Worm (Caenorhabditis elegans) whole organism, young adult: ENCODE results near the gene zip-7.

Experiments
- B0261.1 ChIP-seq: sonication (generic microtip); optimal IDR thresholded peaks from 2 replicates; lab custom pipeline; 2016; ENCODE audit warnings: mild to moderate bottlenecking, missing genetic modification characterization, moderate library complexity, missing compliant biosample characterization
- B0336.3 ChIP-seq: fragments of 200-800 bp; sonication (Bioruptor generic); IDR thresholded peaks from 2 replicates; pipeline ENCODE4 v1.3.6; 2022; ENCODE audit warnings: missing genetic modification characterization, missing compliant biosample characterization
- D2030.7 ChIP-seq: fragments of 200-800 bp; sonication (Bioruptor generic); IDR thresholded peaks from 2 replicates; pipeline ENCODE4 v1.3.6; 2022; ENCODE audit warnings: missing genetic modification reagents, missing genetic modification characterization, missing compliant biosample characterization
- F22D6.2 ChIP-seq: sonication (generic microtip); optimal IDR thresholded peaks from 2 replicates; lab custom pipeline; 2016; ENCODE audit warnings: mild to moderate bottlenecking, missing genetic modification characterization, missing compliant biosample characterization
- F49E8.2 ChIP-seq: sonication (generic microtip); optimal IDR thresholded peaks from 3 replicates; lab custom pipeline; 2017; ENCODE audit warnings: missing genetic modification characterization, mild to moderate bottlenecking, missing compliant biosample characterization, antibody characterized with exemption, moderate library complexity; ENCODE audit not compliant: insufficient read depth
- F52B5.7 ChIP-seq: sonication (generic microtip); optimal IDR thresholded peaks from 2 replicates; lab custom pipeline; 2016; ENCODE audit warnings: mild to moderate bottlenecking, missing genetic modification characterization, missing compliant biosample characterization
- F57A8.1 ChIP-seq: fragments of 200-800 bp; sonication (Bioruptor generic); optimal IDR thresholded peaks from 2 replicates; lab custom pipeline; 2018; ENCODE audit warnings: mild to moderate bottlenecking, missing genetic modification characterization, moderate library complexity, missing compliant biosample characterization
- F57C9.4 ChIP-seq: sonication (generic microtip); optimal IDR thresholded peaks from 2 replicates; lab custom pipeline; 2017; ENCODE audit warnings: mild to moderate bottlenecking, missing genetic modification characterization, missing compliant biosample characterization
- Y53G8AR.9 ChIP-seq: fragments of 200-800 bp; sonication (Bioruptor generic); conservative IDR thresholded peaks from 2 replicates; pipeline ENCODE4 v1.3.6; 2022; ENCODE audit warnings: missing genetic modification reagents, missing genetic modification characterization, missing compliant biosample characterization
- Y56A3A.18 ChIP-seq: fragments of 200-800 bp; sonication (Bioruptor generic); IDR thresholded peaks from 2 replicates; pipeline ENCODE4 v1.3.6; 2022; ENCODE audit warnings: missing genetic modification reagents, missing genetic modification characterization, missing compliant biosample characterization
- Y79H2A.3 ChIP-seq: fragments of 200-800 bp; sonication (Bioruptor generic); conservative IDR thresholded peaks from 2 replicates; pipeline ENCODE4 v1.3.6; 2022; ENCODE audit warnings: missing genetic modification reagents, missing genetic modification characterization, missing compliant biosample characterization
- atf-7 ChIP-seq: sonication (generic microtip); optimal IDR thresholded peaks from 2 replicates; lab custom pipeline; 2017; ENCODE audit warnings: mild to moderate bottlenecking, missing genetic modification characterization, missing compliant biosample characterization
- attf-5 ChIP-seq: fragments of 200-800 bp; sonication (Bioruptor generic); optimal IDR thresholded peaks from 2 replicates; lab custom pipeline; 2018; ENCODE audit warnings: mild to moderate bottlenecking, missing genetic modification characterization, missing compliant biosample characterization
- attf-6 ChIP-seq: fragments of 200-800 bp; sonication (Bioruptor generic); IDR thresholded peaks from 2 replicates; pipeline ENCODE4 v1.3.6; 2022; ENCODE audit warnings: missing genetic modification reagents, missing genetic modification characterization, missing compliant biosample characterization
- cebp-1 ChIP-seq, 2 experiments: fragments of 200-800 bp in 1 of 2; sonication (Bioruptor generic) in 1 of 2; sonication (generic microtip) in 1 of 2; IDR thresholded peaks in 1 of 2; optimal IDR thresholded peaks in 1 of 2; 2 replicates each; pipeline versions ENCODE4 v1.3.6 to Lab custom; 2017 to 2022; ENCODE audit warnings: missing compliant biosample characterization in 2 of 2, missing genetic modification characterization in 2 of 2, mild to moderate bottlenecking in 1 of 2, missing genetic modification reagents in 1 of 2, moderate library complexity in 1 of 2
- ceh-100 ChIP-seq: fragments of 200-800 bp; sonication (Bioruptor generic); IDR thresholded peaks from 2 replicates; pipeline ENCODE4 v1.3.6; 2022; ENCODE audit warnings: missing genetic modification reagents, missing genetic modification characterization, missing compliant biosample characterization
- ceh-58 ChIP-seq: fragments of 200-800 bp; sonication (Bioruptor generic); IDR thresholded peaks from 2 replicates; pipeline ENCODE4 v1.3.6; 2022; ENCODE audit warnings: missing genetic modification characterization, missing compliant biosample characterization
- chd-7 ChIP-seq: sonication (generic microtip); optimal IDR thresholded peaks from 2 replicates; lab custom pipeline; 2016; ENCODE audit warnings: mild to moderate bottlenecking, missing genetic modification characterization, moderate library complexity, missing compliant biosample characterization
- dox-1 ChIP-seq: fragments of 200-800 bp; sonication (Bioruptor generic); IDR thresholded peaks from 2 replicates; pipeline ENCODE4 v1.3.6; 2022; ENCODE audit warnings: missing genetic modification reagents, missing genetic modification characterization, missing compliant biosample characterization
- efl-1 ChIP-seq: fragments of 150-350 bp; optimal IDR thresholded peaks from 2 replicates; lab custom pipeline; 2014; ENCODE audit warnings: missing biosample characterization, missing genetic modification reagents, missing genetic modification characterization
- egl-18 ChIP-seq: fragments of 200-800 bp; sonication (Bioruptor generic); IDR thresholded peaks from 2 replicates; pipeline ENCODE4 v1.3.6; 2022; ENCODE audit warnings: missing genetic modification reagents, missing genetic modification characterization, missing compliant biosample characterization
- egl-44 ChIP-seq: fragments of 200-800 bp; sonication (Bioruptor generic); IDR thresholded peaks from 2 replicates; pipeline ENCODE4 v1.3.6; 2022; ENCODE audit warnings: missing genetic modification reagents, missing genetic modification characterization, missing compliant biosample characterization
- egrh-3 ChIP-seq: fragments of 200-800 bp; sonication (Bioruptor generic); IDR thresholded peaks from 2 replicates; pipeline ENCODE4 v1.3.6; 2022; ENCODE audit warnings: missing genetic modification reagents, missing genetic modification characterization, missing compliant biosample characterization
- fkh-3 ChIP-seq: sonication (generic microtip); optimal IDR thresholded peaks from 2 replicates; lab custom pipeline; 2016; ENCODE audit warnings: mild to moderate bottlenecking, missing genetic modification characterization, missing compliant biosample characterization
- hlh-26 ChIP-seq: fragments of 200-800 bp; sonication (Bioruptor generic); conservative IDR thresholded peaks from 2 replicates; pipeline ENCODE4 v1.3.6; 2022; ENCODE audit warnings: missing genetic modification reagents, missing genetic modification characterization, missing compliant biosample characterization
- hmg-20 ChIP-seq: fragments of 200-800 bp; sonication (Bioruptor generic); IDR thresholded peaks from 2 replicates; pipeline ENCODE4 v1.3.6; 2022; ENCODE audit warnings: missing genetic modification reagents, missing genetic modification characterization, missing compliant biosample characterization
- hrde-1 ChIP-seq: sonication (generic microtip); optimal IDR thresholded peaks from 2 replicates; lab custom pipeline; 2016; ENCODE audit warnings: missing genetic modification characterization, mild to moderate bottlenecking, missing compliant biosample characterization, moderate library complexity, missing genotype, missing genetic modification reagents, borderline replicate concordance
- hsf-1 ChIP-seq: fragments of 200-800 bp; sonication (Bioruptor generic); IDR thresholded peaks from 2 replicates; pipeline ENCODE4 v1.3.6; 2022; ENCODE audit warnings: missing genetic modification reagents, missing genetic modification characterization, missing compliant biosample characterization
- lag-1 ChIP-seq: fragments of 200-800 bp; sonication (Bioruptor generic); IDR thresholded peaks from 2 replicates; pipeline ENCODE4 v1.3.6; 2022; ENCODE audit warnings: missing genetic modification reagents, missing genetic modification characterization, missing compliant biosample characterization
- lin-35 ChIP-seq, 3 experiments: fragments of 150-350 bp in 2 of 3; sonication (generic microtip) in 1 of 3; optimal IDR thresholded peaks; 2 replicates each; lab custom pipeline; 2014 to 2018; ENCODE audit warnings: missing biosample characterization in 3 of 3, missing genetic modification characterization in 3 of 3, missing genetic modification reagents in 3 of 3
- lin-54 ChIP-seq: fragments of 200-800 bp; sonication (Bioruptor generic); optimal IDR thresholded peaks from 2 replicates; lab custom pipeline; 2018; ENCODE audit warnings: mild to moderate bottlenecking, missing genetic modification characterization, missing compliant biosample characterization
- lsl-1 ChIP-seq: fragments of 200-800 bp; sonication (Bioruptor generic); optimal IDR thresholded peaks from 2 replicates; lab custom pipeline; 2018; ENCODE audit warnings: mild to moderate bottlenecking, missing genetic modification characterization, moderate library complexity, missing compliant biosample characterization
- madf-10 ChIP-seq: sonication (generic microtip); optimal IDR thresholded peaks from 2 replicates; lab custom pipeline; 2016; ENCODE audit warnings: mild to moderate bottlenecking, missing genetic modification characterization, missing compliant biosample characterization
- madf-3 ChIP-seq: fragments of 200-800 bp; sonication (Bioruptor generic); IDR thresholded peaks from 2 replicates; pipeline ENCODE4 v1.3.6; 2022; ENCODE audit warnings: missing genetic modification reagents, missing genetic modification characterization, missing compliant biosample characterization
- madf-6 ChIP-seq: fragments of 200-800 bp; sonication (Bioruptor generic); IDR thresholded peaks from 2 replicates; pipeline ENCODE4 v1.3.6; 2022; ENCODE audit warnings: missing genetic modification reagents, missing genetic modification characterization, missing compliant biosample characterization
- mcd-1 ChIP-seq: fragments of 200-800 bp; sonication (Bioruptor generic); IDR thresholded peaks from 2 replicates; pipeline ENCODE4 v1.3.6; 2022; ENCODE audit warnings: missing genetic modification reagents, missing genetic modification characterization, missing compliant biosample characterization
- nfya-2 ChIP-seq: fragments of 200-800 bp; sonication (Bioruptor generic); IDR thresholded peaks from 2 replicates; pipeline ENCODE4 v1.3.6; 2022; ENCODE audit warnings: missing genetic modification reagents, missing genetic modification characterization, missing compliant biosample characterization
- nfyb-1 ChIP-seq: fragments of 200-800 bp; sonication (Bioruptor generic); IDR thresholded peaks from 2 replicates; pipeline ENCODE4 v1.3.6; 2022; ENCODE audit warnings: missing genetic modification reagents, missing genetic modification characterization, missing compliant biosample characterization
- sea-2 ChIP-seq: fragments of 200-800 bp; sonication (Bioruptor generic); IDR thresholded peaks from 2 replicates; pipeline ENCODE4 v1.3.6; 2022; ENCODE audit warnings: missing genetic modification characterization, missing compliant biosample characterization
- snpc-1.3 ChIP-seq: sonication (generic microtip); optimal IDR thresholded peaks from 2 replicates; lab custom pipeline; 2017; ENCODE audit warnings: missing genetic modification characterization, mild to moderate bottlenecking, missing compliant biosample characterization, antibody characterized with exemption, moderate library complexity, missing genotype, missing genetic modification reagents; ENCODE audit not compliant: insufficient read depth
- snpc-4 ChIP-seq, 5 experiments: fragments of 150-350 bp in 1 of 5; sonication (generic microtip) in 4 of 5; optimal IDR thresholded peaks; 2 replicates each; lab custom pipeline; 2014 to 2018; ENCODE audit warnings: missing genetic modification characterization in 5 of 5, missing biosample characterization in 3 of 5, antibody characterized with exemption in 2 of 5, mild to moderate bottlenecking in 2 of 5, missing compliant biosample characterization in 2 of 5, missing genotype in 2 of 5, moderate library complexity in 2 of 5, missing genetic modification reagents in 1 of 5
- tbp1 ChIP-seq: fragments of 200-800 bp; sonication (Bioruptor generic); optimal IDR thresholded peaks from 2 replicates; lab custom pipeline; 2018; ENCODE audit warnings: mild to moderate bottlenecking, missing genetic modification characterization, missing compliant biosample characterization
- tlf-1 ChIP-seq: fragments of 200-800 bp; sonication (Bioruptor generic); optimal IDR thresholded peaks from 2 replicates; lab custom pipeline; 2018; ENCODE audit warnings: mild to moderate bottlenecking, missing genetic modification characterization, missing compliant biosample characterization
- ztf-26 ChIP-seq: sonication (generic microtip); optimal IDR thresholded peaks from 2 replicates; lab custom pipeline; 2017; ENCODE audit warnings: missing genetic modification characterization, missing compliant biosample characterization

The zip-7 gene

DNA sequence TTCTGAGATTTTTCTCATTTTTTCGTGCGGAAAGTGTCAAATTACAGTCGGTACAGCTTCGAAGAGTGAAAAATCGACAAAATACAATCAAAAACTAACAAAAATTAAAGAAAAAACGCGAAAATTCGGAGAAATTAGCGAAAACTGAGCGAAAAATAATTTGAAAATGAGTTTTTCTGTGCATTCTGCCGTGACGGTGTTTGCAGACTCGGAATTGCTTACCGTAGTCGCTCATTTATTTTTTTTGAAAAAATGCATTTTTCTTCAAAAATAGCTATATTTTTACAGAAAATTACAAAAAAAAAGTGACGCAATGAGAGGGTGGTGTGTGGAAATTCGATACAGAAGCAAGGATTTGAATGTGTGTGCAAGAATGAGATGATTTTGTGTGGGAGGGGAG lies 2.4 kb downstream of the zip-7 start:
- TF ChIP-seq attf-6 (GFP tag; lab: Robert Waterston, UW) (peak; percentile 69), snpc-4 (GFP tag; optimal IDR thresholded peaks at IDR 0.05; lab: Kevin White, UChicago) (peak; percentile 76), snpc-4 (tag; optimal IDR thresholded peaks at IDR 0.05; lab: Kevin White, UChicago) (peak in 1 of 4 experiments; percentile 49), B0261.1 (no peak), madf-6 (GFP tag; lab: Robert Waterston, UW) (0 out of 2 replicates have a peak, but pooled peaks have one; percentile 10), lsl-1 (GFP tag; lab: Kevin White, UChicago) (peak; percentile 72), sea-2 (GFP tag; lab: Robert Waterston, UW) (no peak), snpc-1.3 (tag; lab: Kevin White, UChicago) (peak; percentile 26)

DNA sequence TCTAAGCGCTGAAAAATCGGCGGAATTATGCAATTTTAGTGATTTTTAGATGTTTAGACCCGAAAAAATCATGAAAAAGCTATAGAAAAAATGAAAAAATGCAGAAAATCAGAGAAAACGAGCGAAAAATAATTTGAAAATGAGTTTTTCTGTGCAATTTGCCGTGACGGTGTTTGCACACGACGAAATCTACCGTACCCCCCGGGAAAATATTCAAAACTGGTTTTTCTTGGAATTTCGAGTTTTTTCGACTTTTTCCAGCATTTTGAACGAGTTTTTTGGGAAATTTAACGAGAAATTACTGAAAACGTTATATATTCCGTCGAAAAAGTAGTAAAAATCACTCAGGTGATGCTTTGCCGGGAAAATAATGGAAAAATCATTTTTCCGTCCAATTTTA lies 3.1 kb downstream of the zip-7 start:
- TF ChIP-seq F57C9.4 (tag; lab: Kevin White, UChicago) (no peak), F22D6.2 (tag; lab: Kevin White, UChicago) (no peak), mcd-1 (GFP tag; lab: Robert Waterston, UW) (no peak), nfyb-1 (no peak), Y79H2A.3 (GFP tag; lab: Robert Waterston, UW) (peak; percentile 64; the same call in 1 of the 2 replicates), hlh-26 (GFP tag; lab: Robert Waterston, UW) (no peak), madf-6 (GFP tag; lab: Robert Waterston, UW) (peak; percentile 53), Y53G8AR.9 (GFP tag; lab: Robert Waterston, UW) (no peak), sea-2 (GFP tag; lab: Robert Waterston, UW) (no peak), madf-10 (tag; lab: Kevin White, UChicago) (no peak), lag-1 (GFP tag; lab: Robert Waterston, UW) (no peak), efl-1 (GFP tag; lab: Kevin White, UChicago) (peak; percentile 53), nfya-2 (GFP tag; lab: Robert Waterston, UW) (no peak), snpc-4 (GFP tag; optimal IDR thresholded peaks at IDR 0.05; lab: Kevin White, UChicago) (peak; percentile 71), snpc-4 (tag; optimal IDR thresholded peaks at IDR 0.05; lab: Kevin White, UChicago) (peak in 3 of 4 experiments; percentile 71 to 83 (median 75)), egl-44 (GFP tag; lab: Robert Waterston, UW) (no peak), chd-7 (tag; lab: Kevin White, UChicago) (no peak), hrde-1 (no peak), lsl-1 (GFP tag; lab: Kevin White, UChicago) (peak; percentile 86), F52B5.7 (no peak), ceh-100 (GFP tag; lab: Robert Waterston, UW) (no peak), D2030.7 (GFP tag; lab: Robert Waterston, UW) (peak; percentile 52), tbp1 (GFP tag; lab: Kevin White, UChicago) (peak; percentile 53), ztf-26 (tag; lab: Kevin White, UChicago) (no peak), egrh-3 (no peak), attf-6 (GFP tag; lab: Robert Waterston, UW) (peak; percentile 89), egl-18 (no peak), ceh-58 (GFP tag; lab: Robert Waterston, UW) (no peak), F57A8.1 (no peak)

DNA sequence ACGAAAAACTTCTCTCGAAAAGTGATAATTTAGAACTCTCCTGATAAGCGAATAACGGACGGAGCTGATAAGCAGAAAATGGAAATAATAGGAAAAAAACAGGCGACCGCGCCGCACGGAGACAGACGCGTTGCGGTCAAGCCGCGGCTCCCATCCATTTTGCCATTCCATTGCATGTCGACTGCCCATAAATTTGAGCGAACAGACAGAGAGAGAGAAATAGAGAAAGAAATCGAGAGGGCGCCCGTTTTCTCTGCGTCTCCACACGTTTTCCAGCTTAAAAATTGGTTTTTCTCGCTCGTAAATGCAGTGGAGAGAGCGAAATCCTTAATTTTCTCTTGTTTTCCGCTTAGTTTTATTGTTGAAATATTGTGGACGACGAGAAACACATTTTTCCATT lies 3.6 kb downstream of the zip-7 start:
- TF ChIP-seq F49E8.2 (no peak), atf-7 (tag; lab: Kevin White, UChicago) (peak; percentile 43), lin-35 (GFP tag; optimal IDR thresholded peaks at IDR 0.05; lab: Kevin White, UChicago) (peak in 1 of 3 experiments; percentile 45), hmg-20 (no peak), hsf-1 (GFP tag; lab: Robert Waterston, UW) (no peak), cebp-1 (GFP tag; IDR thresholded peaks at IDR 0.05; lab: Robert Waterston, UW) (no peak), cebp-1 (tag; optimal IDR thresholded peaks at IDR 0.05; lab: Kevin White, UChicago) (peak; percentile 82), D2030.7 (GFP tag; lab: Robert Waterston, UW) (no peak), B0336.3 (GFP tag; lab: Robert Waterston, UW) (peak; percentile 70), fkh-3 (tag; lab: Kevin White, UChicago) (no peak), madf-6 (GFP tag; lab: Robert Waterston, UW) (no peak), madf-3 (GFP tag; lab: Robert Waterston, UW) (0 out of 2 replicates have a peak, but pooled peaks have one; percentile 6), tlf-1 (GFP tag; lab: Kevin White, UChicago) (no peak), Y56A3A.18 (no peak), dox-1 (GFP tag; lab: Robert Waterston, UW) (peak; percentile 71), attf-5 (peak; percentile 36), lin-54 (GFP tag; lab: Kevin White, UChicago) (no peak), tbp1 (GFP tag; lab: Kevin White, UChicago) (peak; percentile 12)
